Worm (Caenorhabditis elegans) whole organism, midembryonic: ENCODE measurements around the gene Y22D7AL.10.

Source experiments
- T22C8.4 ChIP-seq: fragments of 200-800 bp; sonication (Bioruptor generic); IDR thresholded peaks from 2 replicates; pipeline ENCODE4 v1.3.6; 2022; ENCODE audit warnings: missing genetic modification characterization, missing compliant biosample characterization
- cog-1 ChIP-seq: sonication (generic microtip); optimal IDR thresholded peaks from 2 replicates; lab custom pipeline; 2016; ENCODE audit warnings: missing genetic modification characterization, missing compliant biosample characterization
- flt-1 ChIP-seq: fragments of 200-800 bp; sonication (Bioruptor generic); IDR thresholded peaks from 2 replicates; pipeline ENCODE4 v1.3.6; 2022; ENCODE audit warnings: missing genetic modification characterization, missing compliant biosample characterization
- klf-2 ChIP-seq: fragments of 200-800 bp; sonication (Bioruptor generic); conservative IDR thresholded peaks from 2 replicates; pipeline ENCODE4 v1.3.6; 2022; ENCODE audit warnings: missing genetic modification reagents, missing genetic modification characterization, missing compliant biosample characterization
- med-1 ChIP-seq: sonication (generic microtip); optimal IDR thresholded peaks from 2 replicates; lab custom pipeline; 2017; ENCODE audit warnings: missing genetic modification characterization, mild to moderate bottlenecking, missing compliant biosample characterization, antibody characterized with exemption, missing genetic modification reagents; ENCODE audit not compliant: insufficient read depth
- tab-1 ChIP-seq: fragments of 200-800 bp; sonication (Bioruptor generic); IDR thresholded peaks from 2 replicates; pipeline ENCODE4 v1.3.6; 2022; ENCODE audit warnings: missing genetic modification characterization, missing compliant biosample characterization
- ztf-23 ChIP-seq: fragments of 200-800 bp; sonication (Bioruptor generic); IDR thresholded peaks from 2 replicates; pipeline ENCODE4 v1.3.6; 2022; ENCODE audit warnings: missing genetic modification reagents, missing genetic modification characterization, missing compliant biosample characterization
- ztf-29 ChIP-seq: fragments of 200-800 bp; sonication (Bioruptor generic); IDR thresholded peaks from 2 replicates; pipeline ENCODE4 v1.3.6; 2022; ENCODE audit warnings: missing genetic modification reagents, missing genetic modification characterization, missing compliant biosample characterization

ce11 chrIII:1618915-1619314, at the start of gene Y22D7AL.10:
- TF ChIP-seq tab-1 (peak; percentile 90), flt-1 (GFP tag; lab: Robert Waterston, UW) (peak; percentile 93), klf-2 (GFP tag; lab: Robert Waterston, UW) (peak; percentile 83), ztf-29 (GFP tag; lab: Robert Waterston, UW) (peak; percentile 72), cog-1 (tag; lab: Kevin White, UChicago) (peak; percentile 90), med-1 (peak; percentile 90), ztf-23 (GFP tag; lab: Robert Waterston, UW) (peak; percentile 89), T22C8.4 (GFP tag; lab: Robert Waterston, UW) (peak; percentile 61)
